Worm (Caenorhabditis elegans) whole organism, young adult: Measurements from ENCODE around the gene pmt-1.
A peak's percentile ranks its signal among the peaks of the same experiment; 100 is the strongest.

Experiments used
- B0035.1 ChIP-seq: sonication (generic microtip); optimal IDR thresholded peaks from 2 replicates; lab custom pipeline; 2016; ENCODE audit warnings: missing genetic modification characterization, mild to moderate bottlenecking, missing compliant biosample characterization, missing genotype, missing genetic modification reagents
- C06A6.2 ChIP-seq: fragments of 200-800 bp; sonication (Bioruptor generic); conservative IDR thresholded peaks from 2 replicates; pipeline ENCODE4 v1.3.6; 2022; ENCODE audit warnings: missing genetic modification characterization, missing compliant biosample characterization
- F10E7.11 ChIP-seq: sonication (generic microtip); optimal IDR thresholded peaks from 2 replicates; lab custom pipeline; 2017; ENCODE audit warnings: mild to moderate bottlenecking, missing genetic modification characterization, moderate library complexity, missing compliant biosample characterization
- F37B4.10 ChIP-seq: fragments of 200-800 bp; sonication (Bioruptor generic); IDR thresholded peaks from 2 replicates; pipeline ENCODE4 v1.3.6; 2022; ENCODE audit warnings: missing genetic modification characterization, missing compliant biosample characterization
- F39B2.1 ChIP-seq: fragments of 200-800 bp; sonication (Bioruptor generic); IDR thresholded peaks from 2 replicates; pipeline ENCODE4 v1.3.6; 2022; ENCODE audit warnings: missing genetic modification reagents, missing genetic modification characterization, missing compliant biosample characterization
- F49E8.2 ChIP-seq: sonication (generic microtip); optimal IDR thresholded peaks from 3 replicates; lab custom pipeline; 2017; ENCODE audit warnings: missing genetic modification characterization, mild to moderate bottlenecking, missing compliant biosample characterization, antibody characterized with exemption, moderate library complexity; ENCODE audit not compliant: insufficient read depth
- F55B11.4 ChIP-seq: sonication (generic microtip); optimal IDR thresholded peaks from 2 replicates; lab custom pipeline; 2016; ENCODE audit warnings: missing compliant biosample characterization, missing genetic modification characterization, borderline replicate concordance; ENCODE audit not compliant: insufficient read depth
- Y53F4B.3 ChIP-seq: fragments of 200-800 bp; sonication (Bioruptor generic); IDR thresholded peaks from 2 replicates; pipeline ENCODE4 v1.3.6; 2022; ENCODE audit warnings: missing genetic modification reagents, missing genetic modification characterization, missing compliant biosample characterization
- Y56A3A.18 ChIP-seq: fragments of 200-800 bp; sonication (Bioruptor generic); IDR thresholded peaks from 2 replicates; pipeline ENCODE4 v1.3.6; 2022; ENCODE audit warnings: missing genetic modification reagents, missing genetic modification characterization, missing compliant biosample characterization
- Y95B8A.8 ChIP-seq: fragments of 200-800 bp; sonication (Bioruptor generic); IDR thresholded peaks from 2 replicates; pipeline ENCODE4 v1.3.6; 2022; ENCODE audit warnings: missing genetic modification reagents, missing genetic modification characterization, missing compliant biosample characterization
- ZK185.1 ChIP-seq: sonication (generic microtip); optimal IDR thresholded peaks from 2 replicates; lab custom pipeline; 2016; ENCODE audit warnings: mild to moderate bottlenecking, missing genetic modification characterization, missing compliant biosample characterization; ENCODE audit not compliant: poor library complexity, severe bottlenecking
- akir-1 ChIP-seq: fragments of 200-800 bp; sonication (Bioruptor generic); optimal IDR thresholded peaks from 2 replicates; lab custom pipeline; 2018; ENCODE audit warnings: mild to moderate bottlenecking, missing genetic modification characterization, moderate library complexity, missing compliant biosample characterization
- aptf-2 ChIP-seq: fragments of 200-800 bp; sonication (Bioruptor generic); conservative IDR thresholded peaks from 2 replicates; pipeline ENCODE4 v1.3.6; 2022; ENCODE audit warnings: missing genetic modification reagents, missing genetic modification characterization, missing compliant biosample characterization
- aptf-3 ChIP-seq: fragments of 200-800 bp; sonication (Bioruptor generic); IDR thresholded peaks from 2 replicates; pipeline ENCODE4 v1.3.6; 2022; ENCODE audit warnings: missing genetic modification characterization, missing compliant biosample characterization
- atf-7 ChIP-seq: sonication (generic microtip); optimal IDR thresholded peaks from 2 replicates; lab custom pipeline; 2017; ENCODE audit warnings: mild to moderate bottlenecking, missing genetic modification characterization, missing compliant biosample characterization
- athp-1 ChIP-seq: sonication (generic microtip); optimal IDR thresholded peaks from 2 replicates; lab custom pipeline; 2017; ENCODE audit warnings: mild to moderate bottlenecking, missing genetic modification characterization, missing compliant biosample characterization
- attf-3 ChIP-seq: fragments of 200-800 bp; sonication (Bioruptor generic); conservative IDR thresholded peaks from 2 replicates; pipeline ENCODE4 v1.3.6; 2022; ENCODE audit warnings: missing genetic modification reagents, missing genetic modification characterization, missing compliant biosample characterization
- attf-5 ChIP-seq: fragments of 200-800 bp; sonication (Bioruptor generic); optimal IDR thresholded peaks from 2 replicates; lab custom pipeline; 2018; ENCODE audit warnings: mild to moderate bottlenecking, missing genetic modification characterization, missing compliant biosample characterization
- attf-6 ChIP-seq: fragments of 200-800 bp; sonication (Bioruptor generic); IDR thresholded peaks from 2 replicates; pipeline ENCODE4 v1.3.6; 2022; ENCODE audit warnings: missing genetic modification reagents, missing genetic modification characterization, missing compliant biosample characterization
- ceh-79 ChIP-seq: sonication (generic microtip); optimal IDR thresholded peaks from 2 replicates; lab custom pipeline; 2017; ENCODE audit warnings: mild to moderate bottlenecking, missing genetic modification characterization, missing compliant biosample characterization
- chd-7 ChIP-seq: sonication (generic microtip); optimal IDR thresholded peaks from 2 replicates; lab custom pipeline; 2016; ENCODE audit warnings: mild to moderate bottlenecking, missing genetic modification characterization, moderate library complexity, missing compliant biosample characterization
- die-1 ChIP-seq: sonication (generic microtip); optimal IDR thresholded peaks from 2 replicates; lab custom pipeline; 2016; ENCODE audit warnings: missing genotype, mild to moderate bottlenecking, missing genetic modification characterization, missing compliant biosample characterization
- dox-1 ChIP-seq: fragments of 200-800 bp; sonication (Bioruptor generic); IDR thresholded peaks from 2 replicates; pipeline ENCODE4 v1.3.6; 2022; ENCODE audit warnings: missing genetic modification reagents, missing genetic modification characterization, missing compliant biosample characterization
- egl-18 ChIP-seq: fragments of 200-800 bp; sonication (Bioruptor generic); IDR thresholded peaks from 2 replicates; pipeline ENCODE4 v1.3.6; 2022; ENCODE audit warnings: missing genetic modification reagents, missing genetic modification characterization, missing compliant biosample characterization
- fkh-3 ChIP-seq: sonication (generic microtip); optimal IDR thresholded peaks from 2 replicates; lab custom pipeline; 2016; ENCODE audit warnings: mild to moderate bottlenecking, missing genetic modification characterization, missing compliant biosample characterization
- gei-17 ChIP-seq: fragments of 200-800 bp; sonication (Bioruptor generic); optimal IDR thresholded peaks from 2 replicates; lab custom pipeline; 2018; ENCODE audit warnings: mild to moderate bottlenecking, missing genetic modification characterization, missing compliant biosample characterization
- hlh-26 ChIP-seq: fragments of 200-800 bp; sonication (Bioruptor generic); conservative IDR thresholded peaks from 2 replicates; pipeline ENCODE4 v1.3.6; 2022; ENCODE audit warnings: missing genetic modification reagents, missing genetic modification characterization, missing compliant biosample characterization
- let-526 ChIP-seq: fragments of 200-800 bp; sonication (Bioruptor generic); IDR thresholded peaks from 2 replicates; pipeline ENCODE4 v1.3.6; 2022; ENCODE audit warnings: missing genetic modification reagents, missing genetic modification characterization, missing compliant biosample characterization
- let-607 ChIP-seq, 2 experiments: fragments of 200-800 bp in 1 of 2; sonication (Bioruptor generic) in 1 of 2; sonication (generic microtip) in 1 of 2; optimal IDR thresholded peaks; 2 replicates each; lab custom pipeline; 2016 to 2018; ENCODE audit warnings: mild to moderate bottlenecking in 2 of 2, missing compliant biosample characterization in 2 of 2, missing genetic modification characterization in 2 of 2, moderate library complexity in 2 of 2, missing genotype in 1 of 2
- lin-35 ChIP-seq, 3 experiments: fragments of 150-350 bp in 2 of 3; sonication (generic microtip) in 1 of 3; optimal IDR thresholded peaks; 2 replicates each; lab custom pipeline; 2014 to 2018; ENCODE audit warnings: missing biosample characterization in 3 of 3, missing genetic modification characterization in 3 of 3, missing genetic modification reagents in 3 of 3
- madf-10 ChIP-seq: sonication (generic microtip); optimal IDR thresholded peaks from 2 replicates; lab custom pipeline; 2016; ENCODE audit warnings: mild to moderate bottlenecking, missing genetic modification characterization, missing compliant biosample characterization
- mxl-1 ChIP-seq: sonication (generic microtip); optimal IDR thresholded peaks from 2 replicates; lab custom pipeline; 2016; ENCODE audit warnings: missing genetic modification characterization, missing compliant biosample characterization
- nhr-179 ChIP-seq: sonication (generic microtip); optimal IDR thresholded peaks from 2 replicates; lab custom pipeline; 2016; ENCODE audit warnings: mild to moderate bottlenecking, missing genetic modification characterization, missing compliant biosample characterization
- nhr-90 ChIP-seq: sonication (generic microtip); optimal IDR thresholded peaks from 2 replicates; lab custom pipeline; 2016; ENCODE audit warnings: missing genotype, mild to moderate bottlenecking, missing genetic modification characterization, missing compliant biosample characterization
- pha-4 ChIP-seq: fragments of 150-350 bp; sonication (generic microtip); optimal IDR thresholded peaks from 2 replicates; lab custom pipeline; 2014; ENCODE audit warnings: missing biosample characterization, missing genetic modification reagents, missing genetic modification characterization
- repo-1 ChIP-seq: sonication (generic microtip); optimal IDR thresholded peaks from 2 replicates; lab custom pipeline; 2017; ENCODE audit warnings: mild to moderate bottlenecking, missing genetic modification characterization, missing compliant biosample characterization
- sea-2 ChIP-seq: fragments of 200-800 bp; sonication (Bioruptor generic); IDR thresholded peaks from 2 replicates; pipeline ENCODE4 v1.3.6; 2022; ENCODE audit warnings: missing genetic modification characterization, missing compliant biosample characterization
- snpc-3.4 ChIP-seq: sonication (generic microtip); optimal IDR thresholded peaks from 2 replicates; lab custom pipeline; 2017; ENCODE audit warnings: missing genetic modification characterization, mild to moderate bottlenecking, missing compliant biosample characterization, antibody characterized with exemption, moderate library complexity, missing genotype, missing genetic modification reagents
- unc-130 ChIP-seq: sonication (generic microtip); optimal IDR thresholded peaks from 2 replicates; lab custom pipeline; 2016; ENCODE audit warnings: missing genetic modification reagents, missing genetic modification characterization, missing compliant biosample characterization
- zfh-2 ChIP-seq: fragments of 200-800 bp; sonication (Bioruptor generic); conservative IDR thresholded peaks from 2 replicates; pipeline ENCODE4 v1.3.6; 2022; ENCODE audit warnings: missing genetic modification reagents, missing genetic modification characterization, missing compliant biosample characterization
- ztf-25 ChIP-seq: fragments of 200-800 bp; sonication (Bioruptor generic); IDR thresholded peaks from 2 replicates; pipeline ENCODE4 v1.3.6; 2022; ENCODE audit warnings: missing genetic modification reagents, missing genetic modification characterization, missing compliant biosample characterization
- ztf-26 ChIP-seq: sonication (generic microtip); optimal IDR thresholded peaks from 2 replicates; lab custom pipeline; 2017; ENCODE audit warnings: missing genetic modification characterization, missing compliant biosample characterization
- ztf-28 ChIP-seq: fragments of 200-800 bp; sonication (Bioruptor generic); IDR thresholded peaks from 2 replicates; pipeline ENCODE4 v1.3.6; 2022; ENCODE audit warnings: missing genetic modification reagents, missing genetic modification characterization, missing compliant biosample characterization
- ztf-3 ChIP-seq: fragments of 200-800 bp; sonication (Bioruptor generic); optimal IDR thresholded peaks from 2 replicates; lab custom pipeline; 2018; ENCODE audit warnings: mild to moderate bottlenecking, missing genetic modification characterization, missing compliant biosample characterization
- ztf-6 ChIP-seq: fragments of 200-800 bp; sonication (Bioruptor generic); IDR thresholded peaks from 2 replicates; pipeline ENCODE4 v1.3.6; 2022; ENCODE audit warnings: missing genetic modification reagents, missing genetic modification characterization, missing compliant biosample characterization

pmt-1 gene

DNA sequence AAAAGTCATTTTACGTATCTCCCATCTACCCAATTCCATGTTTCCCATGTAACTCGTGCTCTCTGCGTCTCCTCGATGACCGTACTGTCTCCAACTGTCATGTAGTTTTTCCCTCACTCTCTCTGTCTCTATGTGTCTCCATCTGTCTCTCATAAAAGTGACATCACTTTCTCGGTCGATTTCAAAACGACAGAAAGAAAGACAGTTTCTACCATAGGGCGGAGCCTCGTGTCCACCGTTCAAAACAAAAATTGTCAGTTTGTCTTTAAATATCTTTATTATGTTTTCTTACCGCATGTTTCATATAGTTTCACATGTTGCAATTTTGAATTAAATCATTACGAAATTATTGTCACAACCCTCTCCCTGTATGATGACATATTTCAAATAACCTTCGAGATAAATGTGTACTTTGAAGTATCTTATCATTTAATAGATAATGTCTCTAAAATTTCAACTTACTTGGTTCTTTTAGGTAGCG is 47.9 kb upstream of the pmt-1 start (continued):
- no peak for TF ChIP-seq C06A6.2 (GFP tag; lab: Robert Waterston, UW)
- no peak for TF ChIP-seq gei-17 (GFP tag; lab: Kevin White, UChicago)
- no peak for TF ChIP-seq attf-6 (GFP tag; lab: Robert Waterston, UW)
- no peak for TF ChIP-seq ztf-28 (GFP tag; lab: Robert Waterston, UW)
- peak; percentile 47 for TF ChIP-seq nhr-90 (tag; lab: Kevin White, UChicago)
- TF ChIP-seq chd-7 (tag; lab: Kevin White, UChicago) = peak; percentile 53
- no peak for TF ChIP-seq aptf-2 (GFP tag; lab: Robert Waterston, UW)
- no peak for TF ChIP-seq F37B4.10 (GFP tag; lab: Robert Waterston, UW)
- TF ChIP-seq Y56A3A.18 (GFP tag; lab: Robert Waterston, UW) = no peak
- TF ChIP-seq mxl-1 (tag; lab: Kevin White, UChicago) = no peak
- TF ChIP-seq fkh-3 (tag; lab: Kevin White, UChicago) = no peak
- TF ChIP-seq snpc-3.4 (tag; lab: Kevin White, UChicago) = no peak
- no peak for TF ChIP-seq F39B2.1 (GFP tag; lab: Robert Waterston, UW)
- TF ChIP-seq athp-1 = no peak
- TF ChIP-seq madf-10 (tag; lab: Kevin White, UChicago) = peak; percentile 48
- no peak for TF ChIP-seq nhr-179 (tag; lab: Kevin White, UChicago)
- TF ChIP-seq ztf-6 (GFP tag; lab: Robert Waterston, UW) = no peak
- TF ChIP-seq die-1 = no peak
- TF ChIP-seq Y53F4B.3 (GFP tag; lab: Robert Waterston, UW) = no peak
- no peak for TF ChIP-seq sea-2
- TF ChIP-seq atf-7 (tag; lab: Kevin White, UChicago) = peak; percentile 99
- no peak for TF ChIP-seq let-526
- TF ChIP-seq egl-18 (GFP tag; lab: Robert Waterston, UW) = no peak
- no peak for TF ChIP-seq F49E8.2 (tag; lab: Kevin White, UChicago)
- no peak for TF ChIP-seq F55B11.4
- TF ChIP-seq pha-4 (tag; lab: Kevin White, UChicago) = peak; percentile 77
- peak; percentile 70 for TF ChIP-seq attf-5 (GFP tag; lab: Kevin White, UChicago)
- no peak for TF ChIP-seq F10E7.11
- TF ChIP-seq let-607 (tag; optimal IDR thresholded peaks at IDR 0.05; lab: Kevin White, UChicago) = peak; percentile 53 to 55
- no peak for TF ChIP-seq hlh-26 (GFP tag; lab: Robert Waterston, UW)
- TF ChIP-seq ZK185.1 (tag; lab: Kevin White, UChicago) = peak; percentile 59
- 0 out of 2 replicates have a peak, but pooled peaks have one; percentile 9 for TF ChIP-seq zfh-2 (GFP tag; lab: Robert Waterston, UW)
- TF ChIP-seq unc-130 (GFP tag; lab: Kevin White, UChicago) = no peak
- no peak for TF ChIP-seq ztf-25 (GFP tag; lab: Robert Waterston, UW)
- TF ChIP-seq ztf-3 (GFP tag; lab: Kevin White, UChicago) = no peak

- TF ChIP-seq dox-1 (GFP tag; lab: Robert Waterston, UW) (no peak), B0035.1 (tag; lab: Kevin White, UChicago) (no peak), akir-1 (GFP tag; lab: Kevin White, UChicago) (no peak), attf-3 (no peak), ceh-79 (tag; lab: Kevin White, UChicago) (no peak), Y95B8A.8 (GFP tag; lab: Robert Waterston, UW) (no peak), aptf-3 (GFP tag; lab: Robert Waterston, UW) (no peak), ztf-26 (tag; lab: Kevin White, UChicago) (no peak), lin-35 (GFP tag; optimal IDR thresholded peaks at IDR 0.05; lab: Kevin White, UChicago) (no peak), attf-5 (GFP tag; lab: Kevin White, UChicago) (no peak), repo-1 (tag; lab: Kevin White, UChicago) (no peak)
Measured at ce11 chrII:5328912-5329311, 46.6 kb upstream of the pmt-1 start.
